Worm (Caenorhabditis elegans): ENCODE data around the gene tag-278.
A peak's percentile ranks its signal among the peaks of the same experiment; 100 is the strongest.

tag-278 gene

DNA sequence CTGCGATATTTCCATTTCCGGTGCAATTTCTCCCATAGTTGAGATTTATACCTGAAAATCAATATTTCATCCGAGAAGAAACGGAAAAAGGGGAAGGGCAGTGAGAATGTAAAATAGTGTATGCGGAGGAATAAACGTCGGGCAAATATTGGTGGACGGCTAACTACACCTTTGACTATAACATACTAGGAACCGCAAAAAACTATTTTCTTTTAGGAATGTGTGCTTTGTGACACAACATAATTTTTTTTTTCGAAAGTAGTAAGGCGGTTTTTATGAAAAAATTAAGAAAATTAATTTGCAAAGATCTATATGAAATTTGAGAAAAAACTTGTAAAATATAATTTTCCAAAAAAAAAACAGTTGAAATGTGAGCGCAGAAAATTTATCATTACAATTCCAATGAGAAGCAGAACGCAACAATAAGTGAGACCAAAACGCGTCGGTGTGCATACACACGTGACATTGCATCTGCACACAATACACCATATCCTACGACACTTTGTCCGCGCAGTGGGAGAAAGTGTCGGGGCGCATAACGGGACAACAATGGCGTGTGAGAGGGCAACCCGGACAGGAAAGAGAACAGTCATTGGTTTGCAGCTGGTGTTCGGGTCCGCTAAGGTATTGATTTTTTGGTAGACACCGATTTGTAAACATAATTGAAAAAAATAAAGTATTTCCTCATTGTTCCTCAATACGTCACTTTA is 38.8 kb downstream of the tag-278 start, which contains the start of the genes sax-1 and R11G1.2:
sax-1 (minus strand) TSS at position 51 of the 710 bp plus-strand sequence.
R11G1.2 (plus strand) TSS at position 515 of the 710 bp plus-strand sequence.
- no peak for TF ChIP-seq sox-4 (tag; optimal IDR thresholded peaks at IDR 0.05)
- TF ChIP-seq ets-4 (tag; optimal IDR thresholded peaks at IDR 0.05): no peak
- no peak for TF ChIP-seq lim-6 (tag; optimal IDR thresholded peaks at IDR 0.05)
- TF ChIP-seq unc-42 (tag; optimal IDR thresholded peaks at IDR 0.05): no peak
- no peak for TF ChIP-seq nhr-232 (tag; optimal IDR thresholded peaks at IDR 0.05)
- TF ChIP-seq rnt-1 (tag; optimal IDR thresholded peaks at IDR 0.05): no peak
- no peak for TF ChIP-seq F13H6.1 (tag; optimal IDR thresholded peaks at IDR 0.05)
- TF ChIP-seq K09A11.1 (tag; optimal IDR thresholded peaks at IDR 0.05; ENCODE audit: insufficient read depth): no peak
- TF ChIP-seq npax-4 (tag; optimal IDR thresholded peaks at IDR 0.05): no peak
- TF ChIP-seq ceh-14 (tag; optimal IDR thresholded peaks at IDR 0.05): no peak
- TF ChIP-seq pqm-1 (tag; optimal IDR thresholded peaks at IDR 0.05): no peak
- TF ChIP-seq unc-86 (tag; optimal IDR thresholded peaks at IDR 0.05): no peak
- peak; percentile 5 for TF ChIP-seq ceh-18 (tag; optimal IDR thresholded peaks at IDR 0.05)
- peak; percentile 43 for TF ChIP-seq ceh-30 (tag; optimal IDR thresholded peaks at IDR 0.05)
- TF ChIP-seq T23F11.4 (GFP tag; optimal IDR thresholded peaks at IDR 0.05): no peak
- no peak for TF ChIP-seq madf-2 (tag; optimal IDR thresholded peaks at IDR 0.05)
- no peak for TF ChIP-seq pat-9 (tag; optimal IDR thresholded peaks at IDR 0.05)
- peak; percentile 61 for TF ChIP-seq ref-2 (tag; optimal IDR thresholded peaks at IDR 0.05)
- TF ChIP-seq dve-1 (tag; optimal IDR thresholded peaks at IDR 0.05): no peak
- TF ChIP-seq tbx-2 (tag; optimal IDR thresholded peaks at IDR 0.05): peak; percentile 54
- no peak for TF ChIP-seq ceh-19 (GFP tag; optimal IDR thresholded peaks at IDR 0.05)
- TF ChIP-seq sox-2 (GFP tag; IDR thresholded peaks at IDR 0.05): peak; percentile 53
- TF ChIP-seq fkh-6 (tag; optimal IDR thresholded peaks at IDR 0.05): no peak
- no peak for TF ChIP-seq elt-4 (tag; optimal IDR thresholded peaks at IDR 0.05)
- no peak for TF ChIP-seq fax-1 (tag; optimal IDR thresholded peaks at IDR 0.05)
- TF ChIP-seq Y22D7AL.16 (tag; optimal IDR thresholded peaks at IDR 0.05): no peak
- no peak for TF ChIP-seq odd-2 (tag; optimal IDR thresholded peaks at IDR 0.05)
- TF ChIP-seq ttx-3 (tag; optimal IDR thresholded peaks at IDR 0.05): no peak
- TF ChIP-seq nhr-11 (tag; optimal IDR thresholded peaks at IDR 0.05): no peak
- TF ChIP-seq C08G9.2 (tag; optimal IDR thresholded peaks at IDR 0.05): no peak
- no peak for TF ChIP-seq K02D7.2 (tag; optimal IDR thresholded peaks at IDR 0.05)
- TF ChIP-seq tbx-7 (tag; optimal IDR thresholded peaks at IDR 0.05): no peak
- TF ChIP-seq ceh-45 (GFP tag; IDR thresholded peaks at IDR 0.05): no peak
- TF ChIP-seq che-1 (tag; optimal IDR thresholded peaks at IDR 0.05): no peak
- TF ChIP-seq hlh-15 (tag; optimal IDR thresholded peaks at IDR 0.05): no peak
- no peak for TF ChIP-seq gmeb-2 (tag; optimal IDR thresholded peaks at IDR 0.05)
- TF ChIP-seq ceh-6 (GFP tag; optimal IDR thresholded peaks at IDR 0.05): no peak
- no peak for TF ChIP-seq elt-2 (tag; optimal IDR thresholded peaks at IDR 0.05)
- no peak for TF ChIP-seq dmd-4 (tag; optimal IDR thresholded peaks at IDR 0.05; ENCODE audit: borderline replicate concordance)
- no peak for TF ChIP-seq ztf-16 (tag; optimal IDR thresholded peaks at IDR 0.05)
- no peak for TF ChIP-seq pax-1 (tag; optimal IDR thresholded peaks at IDR 0.05)
- TF ChIP-seq lin-11 (tag; optimal IDR thresholded peaks at IDR 0.05): no peak
- no peak for TF ChIP-seq pha-4 (tag; optimal IDR thresholded peaks at IDR 0.05)
- no peak for TF ChIP-seq pros-1 (tag; optimal IDR thresholded peaks at IDR 0.05)
- TF ChIP-seq C38D4.7 (GFP tag; optimal IDR thresholded peaks at IDR 0.05): no peak
- TF ChIP-seq syd-9 (tag; optimal IDR thresholded peaks at IDR 0.05): no peak
- no peak for TF ChIP-seq zip-5 (tag; optimal IDR thresholded peaks at IDR 0.05)
- TF ChIP-seq ceh-48 (tag; optimal IDR thresholded peaks at IDR 0.05): peak; percentile 52
- no peak for TF ChIP-seq unc-55 (GFP tag; optimal IDR thresholded peaks at IDR 0.05)
- TF ChIP-seq pag-3 (tag; optimal IDR thresholded peaks at IDR 0.05; ENCODE audit: borderline replicate concordance): no peak
- no peak for TF ChIP-seq hlh-8 (tag; optimal IDR thresholded peaks at IDR 0.05)
- TF ChIP-seq pha-2 (tag; optimal IDR thresholded peaks at IDR 0.05): no peak
- peak; percentile 97 for TF ChIP-seq hlh-30 (tag; optimal IDR thresholded peaks at IDR 0.05; ENCODE audit: insufficient read depth)

Data from whole organism, late embryonic.